Fruit fly (Drosophila melanogaster) S2 (cell line): Measurements from ENCODE around the gene kra.

Source experiments
- CG8478 ChIP-seq: fragments of >200 bp; optimal IDR thresholded peaks from 2 replicates; lab custom pipeline; 2018
- CTCF ChIP-seq, 2 experiments: fragments of >200 bp; optimal IDR thresholded peaks; 2 replicates each; lab custom pipeline; 2018

DNA sequence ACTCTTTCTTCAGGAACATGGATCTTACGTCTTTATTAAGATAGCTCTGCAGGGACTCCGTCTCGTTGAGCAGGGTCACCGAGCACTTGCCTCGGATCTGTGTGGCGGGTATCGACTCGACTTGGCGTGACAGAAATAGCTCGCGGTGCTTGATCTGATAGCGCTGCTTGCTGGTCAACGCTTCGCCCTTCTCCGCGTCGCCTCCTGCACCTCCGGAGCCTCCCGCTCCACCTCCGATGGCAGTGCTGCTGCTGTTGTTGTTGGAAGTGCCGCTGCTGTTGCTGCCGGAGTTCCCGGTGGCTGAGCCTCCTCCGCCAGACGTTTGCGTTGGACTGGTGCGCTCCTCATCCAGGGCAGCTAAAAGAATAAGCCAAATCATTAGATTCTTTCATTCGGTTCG lies 42.5 kb upstream of the kra start:
- no peak for TF ChIP-seq CG8478 (lab: Kevin White, UChicago)
- no peak for TF ChIP-seq CTCF (optimal IDR thresholded peaks at IDR 0.05; lab: Kevin White, UChicago)
